Worm (Caenorhabditis elegans) whole organism, late embryonic: Measurements from ENCODE around the gene W02G9.3.

Source experiments
- C38D4.7 ChIP-seq: fragments of 200-800 bp; sonication (Bioruptor generic); optimal IDR thresholded peaks from 2 replicates; lab custom pipeline; 2018; ENCODE audit warnings: mild to moderate bottlenecking, missing genetic modification characterization, moderate library complexity, missing compliant biosample characterization
- ceh-31 ChIP-seq: sonication (generic microtip); optimal IDR thresholded peaks from 2 replicates; lab custom pipeline; 2016; ENCODE audit warnings: missing genetic modification characterization, missing compliant biosample characterization
- che-1 ChIP-seq: sonication (generic microtip); optimal IDR thresholded peaks from 2 replicates; lab custom pipeline; 2016; ENCODE audit warnings: mild to moderate bottlenecking, missing genetic modification characterization, missing compliant biosample characterization
- ets-4 ChIP-seq: sonication (generic microtip); optimal IDR thresholded peaks from 2 replicates; lab custom pipeline; 2016; ENCODE audit warnings: missing genetic modification characterization, missing compliant biosample characterization
- hlh-30 ChIP-seq: sonication (generic microtip); optimal IDR thresholded peaks from 2 replicates; lab custom pipeline; 2017; ENCODE audit warnings: antibody characterized with exemption, missing genetic modification characterization, missing compliant biosample characterization; ENCODE audit not compliant: insufficient read depth
- hlh-8 ChIP-seq: sonication (generic microtip); optimal IDR thresholded peaks from 2 replicates; lab custom pipeline; 2016; ENCODE audit warnings: missing genotype, missing genetic modification characterization, missing compliant biosample characterization
- nfya-1 ChIP-seq: sonication (generic microtip); optimal IDR thresholded peaks from 2 replicates; lab custom pipeline; 2017; ENCODE audit warnings: missing genetic modification characterization, mild to moderate bottlenecking, missing compliant biosample characterization, antibody characterized with exemption, moderate library complexity
- nhr-11 ChIP-seq: fragments of 150-350 bp; optimal IDR thresholded peaks from 2 replicates; lab custom pipeline; 2014; ENCODE audit warnings: missing biosample characterization, missing genetic modification characterization
- pha-4 ChIP-seq: fragments of 150-350 bp; optimal IDR thresholded peaks from 2 replicates; lab custom pipeline; 2018; ENCODE audit warnings: missing biosample characterization, missing genetic modification reagents, missing genetic modification characterization
- ref-2 ChIP-seq: sonication (generic microtip); optimal IDR thresholded peaks from 2 replicates; lab custom pipeline; 2016; ENCODE audit warnings: missing genetic modification characterization, missing compliant biosample characterization
- sox-4 ChIP-seq: sonication (generic microtip); optimal IDR thresholded peaks from 2 replicates; lab custom pipeline; 2017; ENCODE audit warnings: mild to moderate bottlenecking, missing genetic modification characterization, inconsistent platforms, missing compliant biosample characterization
- tbx-2 ChIP-seq: sonication (generic microtip); optimal IDR thresholded peaks from 2 replicates; lab custom pipeline; 2016; ENCODE audit warnings: missing genetic modification characterization, missing compliant biosample characterization
- unc-3 ChIP-seq, 2 experiments: fragments of 200-800 bp in 1 of 2; sonication (Bioruptor generic) in 1 of 2; sonication (generic microtip) in 1 of 2; conservative IDR thresholded peaks in 1 of 2; optimal IDR thresholded peaks in 1 of 2; 2 replicates each; pipeline versions ENCODE4 v1.3.6 to Lab custom; 2016 to 2022; ENCODE audit warnings: missing compliant biosample characterization in 2 of 2, missing genetic modification characterization in 2 of 2, missing genetic modification reagents in 1 of 2
- unc-86 ChIP-seq: sonication (generic microtip); optimal IDR thresholded peaks from 2 replicates; lab custom pipeline; 2016; ENCODE audit warnings: missing genetic modification characterization, missing compliant biosample characterization

- TF ChIP-seq tbx-2 (tag; lab: Kevin White, UChicago) (no peak), ref-2 (tag; lab: Kevin White, UChicago) (no peak), che-1 (tag; lab: Kevin White, UChicago) (no peak), ets-4 (tag; lab: Kevin White, UChicago) (no peak), hlh-30 (no peak), C38D4.7 (GFP tag; lab: Kevin White, UChicago) (no peak), nfya-1 (tag; lab: Kevin White, UChicago) (no peak), hlh-8 (tag; lab: Kevin White, UChicago) (no peak), unc-3 (GFP tag; conservative IDR thresholded peaks at IDR 0.05; lab: Robert Waterston, UW) (no peak), unc-3 (tag; optimal IDR thresholded peaks at IDR 0.05; lab: Kevin White, UChicago) (no peak), nhr-11 (tag; lab: Kevin White, UChicago) (no peak), ceh-31 (tag; lab: Kevin White, UChicago) (no peak), sox-4 (no peak), pha-4 (tag; lab: Kevin White, UChicago) (no peak), unc-86 (tag; lab: Kevin White, UChicago) (no peak)
Measured at ce11 chrV:2683497-2683896, 10.7 kb downstream of the W02G9.3 start.
